Worm (Caenorhabditis elegans): Measurements from ENCODE around the gene acbp-5.

acbp-5 gene

DNA sequence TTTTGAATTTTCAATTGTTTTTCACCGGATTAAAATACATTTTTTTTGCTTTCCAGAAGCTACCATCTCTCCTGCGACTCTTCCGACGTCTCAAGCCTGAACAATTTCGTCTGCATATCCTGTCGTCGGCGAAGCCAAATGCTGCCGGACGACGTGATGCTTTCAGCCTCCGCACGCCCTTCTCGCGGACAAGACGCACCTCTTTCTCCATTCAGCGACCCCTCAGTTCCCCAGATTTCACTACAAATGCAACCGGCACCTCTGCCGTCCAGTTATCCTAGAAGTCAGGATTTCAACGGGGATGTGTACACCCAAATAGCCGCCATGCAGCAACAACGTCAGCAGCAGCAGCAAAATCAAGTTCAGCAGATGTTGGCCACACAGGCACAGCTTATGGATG lies 2.8 kb upstream of the acbp-5 start:
- TF ChIP-seq alr-1 (tag; optimal IDR thresholded peaks at IDR 0.05; ENCODE audit: borderline replicate concordance) (peak; percentile 70), hlh-4 (tag; optimal IDR thresholded peaks at IDR 0.05) (no peak), fos-1 (tag; optimal IDR thresholded peaks at IDR 0.05) (no peak), C34B4.2 (tag; optimal IDR thresholded peaks at IDR 0.05) (no peak), ces-1 (GFP tag; optimal IDR thresholded peaks at IDR 0.05) (no peak), isw-1 (GFP tag; IDR thresholded peaks at IDR 0.05) (no peak)

DNA sequence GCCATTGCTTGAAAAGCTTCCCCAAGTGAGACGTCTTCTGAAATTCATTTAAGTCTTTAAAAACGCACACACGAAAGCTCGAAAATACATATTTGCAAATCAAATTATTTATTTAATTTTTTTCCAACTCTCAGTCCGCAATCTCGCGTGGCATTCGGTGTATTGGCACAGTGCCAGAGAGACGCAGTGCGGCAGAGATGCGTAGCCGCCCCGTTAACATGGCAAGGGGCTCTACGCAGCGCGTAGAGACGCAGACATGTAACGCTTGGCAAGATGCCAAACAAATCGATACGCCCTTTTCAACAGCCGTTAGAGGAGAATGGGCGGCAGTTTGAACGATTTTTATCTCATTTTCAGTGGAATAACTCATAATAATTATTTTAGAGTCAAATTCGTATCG lies 2.0 kb upstream of the acbp-5 start, which contains the start of the genes drr-2 and set-16:
Gene drr-2, minus strand, starts transcription at position 37 of the 400 bp plus-strand sequence.
Gene set-16, plus strand, starts transcription at position 383 of the 400 bp plus-strand sequence.
- TF ChIP-seq lin-15B (tag; optimal IDR thresholded peaks at IDR 0.05) (peak; percentile 97), ztf-4 (tag; optimal IDR thresholded peaks at IDR 0.05) (peak; percentile 98), fos-1 (tag; optimal IDR thresholded peaks at IDR 0.05) (peak; percentile 94), pqm-1 (tag; optimal IDR thresholded peaks at IDR 0.05) (peak; percentile 27), fkh-8 (tag; optimal IDR thresholded peaks at IDR 0.05) (peak; percentile 99), ceh-90 (tag; optimal IDR thresholded peaks at IDR 0.05) (peak; percentile 45), snu-23 (GFP tag; optimal IDR thresholded peaks at IDR 0.05) (peak; percentile 99), Y116A8C.19 (tag; optimal IDR thresholded peaks at IDR 0.05; ENCODE audit: borderline replicate concordance) (peak; percentile 51), nhr-71 (tag; optimal IDR thresholded peaks at IDR 0.05) (peak; percentile 100), ceh-63 (GFP tag; optimal IDR thresholded peaks at IDR 0.05) (peak; percentile 56), efl-1 (optimal IDR thresholded peaks at IDR 0.05) (peak; percentile 95 to 96), efl-1 (GFP tag; optimal IDR thresholded peaks at IDR 0.05 in 1 of 2) (peak; percentile 89 to 99), nhr-28 (tag; optimal IDR thresholded peaks at IDR 0.05) (peak; percentile 81), tlp-1 (tag; optimal IDR thresholded peaks at IDR 0.05) (no peak), zag-1 (tag; optimal IDR thresholded peaks at IDR 0.05) (peak; percentile 85), dpl-1 (GFP tag; optimal IDR thresholded peaks at IDR 0.05) (peak; percentile 91 to 92 (median 91)), lir-3 (tag; optimal IDR thresholded peaks at IDR 0.05; ENCODE audit: poor library complexity) (peak; percentile 92), ztf-11 (tag; optimal IDR thresholded peaks at IDR 0.05) (peak in 1 of 2 experiments; percentile 94), lsy-2 (tag; optimal IDR thresholded peaks at IDR 0.05) (peak; percentile 97), nhr-12 (tag; optimal IDR thresholded peaks at IDR 0.05) (peak; percentile 60), aly-2 (tag; optimal IDR thresholded peaks at IDR 0.05) (peak; percentile 95), fkh-10 (GFP tag; optimal IDR thresholded peaks at IDR 0.05) (peak; percentile 97), efl-3 (GFP tag; optimal IDR thresholded peaks at IDR 0.05) (peak; percentile 86), ces-1 (GFP tag; optimal IDR thresholded peaks at IDR 0.05) (peak; percentile 75), pax-3 (tag; optimal IDR thresholded peaks at IDR 0.05) (peak; percentile 98), tbx-2 (tag; optimal IDR thresholded peaks at IDR 0.05) (peak; percentile 99), ama-1 (optimal IDR thresholded peaks at IDR 0.05) (peak; percentile 48), snpc-4 (tag; optimal IDR thresholded peaks at IDR 0.05) (peak; percentile 91), lin-13 (GFP tag; optimal IDR thresholded peaks at IDR 0.05) (peak; percentile 99), irx-1 (tag; optimal IDR thresholded peaks at IDR 0.05) (peak; percentile 98), zip-4 (GFP tag; optimal IDR thresholded peaks at IDR 0.05) (peak; percentile 94), hpl-2 (GFP tag; optimal IDR thresholded peaks at IDR 0.05) (peak; percentile 95), alr-1 (tag; optimal IDR thresholded peaks at IDR 0.05; ENCODE audit: borderline replicate concordance) (no peak), blmp-1 (tag; optimal IDR thresholded peaks at IDR 0.05) (no peak), sox-4 (tag; optimal IDR thresholded peaks at IDR 0.05) (peak; percentile 94), unc-86 (tag; optimal IDR thresholded peaks at IDR 0.05) (peak; percentile 99), C04F5.9 (tag; optimal IDR thresholded peaks at IDR 0.05) (peak; percentile 95), ceh-8 (GFP tag; optimal IDR thresholded peaks at IDR 0.05) (peak; percentile 96), nhr-77 (tag; optimal IDR thresholded peaks at IDR 0.05) (peak; percentile 98), hlh-17 (GFP tag; optimal IDR thresholded peaks at IDR 0.05; ENCODE audit: borderline replicate concordance) (no peak), lin-14 (GFP tag; optimal IDR thresholded peaks at IDR 0.05) (peak; percentile 99), nhr-84 (tag; optimal IDR thresholded peaks at IDR 0.05) (peak; percentile 1), nhr-11 (tag; optimal IDR thresholded peaks at IDR 0.05) (peak; percentile 97), mdl-1 (tag; optimal IDR thresholded peaks at IDR 0.05) (peak in 1 of 2 experiments; percentile 90), sup-37 (GFP tag; optimal IDR thresholded peaks at IDR 0.05) (peak; percentile 96), fkh-4 (tag; optimal IDR thresholded peaks at IDR 0.05; ENCODE audit: borderline replicate concordance) (peak; percentile 88), mab-9 (GFP tag; IDR thresholded peaks at IDR 0.05) (peak; percentile 98), nhr-237 (tag; optimal IDR thresholded peaks at IDR 0.05) (peak; percentile 96)

Measured in whole organism, L1 larva.